Worm (Caenorhabditis elegans): Measurements from ENCODE around the gene pqn-35.

pqn-35 gene

ce11 chrII:4612694-4613093 is at the start of gene pqn-35:
TSS of gene pqn-35 (plus strand) at chrII:4612994.
- TF ChIP-seq W03F9.2 (tag; optimal IDR thresholded peaks at IDR 0.05) = no peak
- TF ChIP-seq him-1 (tag; optimal IDR thresholded peaks at IDR 0.05) = no peak
- TF ChIP-seq dao-5 (tag; optimal IDR thresholded peaks at IDR 0.05) = no peak

ce11 chrII:4565205-4565604 is 47.6 kb upstream of the pqn-35 start:
- TF ChIP-seq W03F9.2 (tag; optimal IDR thresholded peaks at IDR 0.05) = no peak
- TF ChIP-seq him-1 (tag; optimal IDR thresholded peaks at IDR 0.05) = no peak
- TF ChIP-seq dao-5 (tag; optimal IDR thresholded peaks at IDR 0.05) = no peak

ce11 chrII:4566237-4566636 is 46.6 kb upstream of the pqn-35 start:
- TF ChIP-seq dao-5 (tag; optimal IDR thresholded peaks at IDR 0.05) (no peak), him-1 (tag; optimal IDR thresholded peaks at IDR 0.05) (no peak), W03F9.2 (tag; optimal IDR thresholded peaks at IDR 0.05) (no peak)

ce11 chrII:4571112-4571511 is 41.7 kb upstream of the pqn-35 start:
- TF ChIP-seq W03F9.2 (tag; optimal IDR thresholded peaks at IDR 0.05) = no peak
- no peak for TF ChIP-seq dao-5 (tag; optimal IDR thresholded peaks at IDR 0.05)
- peak; percentile 16 for TF ChIP-seq him-1 (tag; optimal IDR thresholded peaks at IDR 0.05)

ce11 chrII:4571868-4572267 is 40.9 kb upstream of the pqn-35 start, which contains the start of gene vab-1:
TSS of gene vab-1 (plus strand) at chrII:4572000.
- TF ChIP-seq dao-5 (tag; optimal IDR thresholded peaks at IDR 0.05) (no peak), him-1 (tag; optimal IDR thresholded peaks at IDR 0.05) (no peak), W03F9.2 (tag; optimal IDR thresholded peaks at IDR 0.05) (no peak)

- TF ChIP-seq dao-5 (tag; optimal IDR thresholded peaks at IDR 0.05) (no peak), him-1 (tag; optimal IDR thresholded peaks at IDR 0.05) (no peak), W03F9.2 (tag; optimal IDR thresholded peaks at IDR 0.05) (no peak)
Measured at ce11 chrII:4572579-4572978, 40.2 kb upstream of the pqn-35 start.

ce11 chrII:4573084-4573483 is 39.7 kb upstream of the pqn-35 start:
- TF ChIP-seq W03F9.2 (tag; optimal IDR thresholded peaks at IDR 0.05) = no peak
- no peak for TF ChIP-seq him-1 (tag; optimal IDR thresholded peaks at IDR 0.05)
- TF ChIP-seq dao-5 (tag; optimal IDR thresholded peaks at IDR 0.05) = no peak

ce11 chrII:4574658-4575057 is 38.1 kb upstream of the pqn-35 start:
- no peak for TF ChIP-seq W03F9.2 (tag; optimal IDR thresholded peaks at IDR 0.05)
- TF ChIP-seq him-1 (tag; optimal IDR thresholded peaks at IDR 0.05) = no peak
- no peak for TF ChIP-seq dao-5 (tag; optimal IDR thresholded peaks at IDR 0.05)

ce11 chrII:4575579-4575978 is 37.2 kb upstream of the pqn-35 start:
- TF ChIP-seq W03F9.2 (tag; optimal IDR thresholded peaks at IDR 0.05) (no peak), him-1 (tag; optimal IDR thresholded peaks at IDR 0.05) (no peak), dao-5 (tag; optimal IDR thresholded peaks at IDR 0.05) (no peak)

- TF ChIP-seq him-1 (tag; optimal IDR thresholded peaks at IDR 0.05) (no peak), W03F9.2 (tag; optimal IDR thresholded peaks at IDR 0.05) (no peak), dao-5 (tag; optimal IDR thresholded peaks at IDR 0.05) (no peak)
Measured at ce11 chrII:4577391-4577790, 35.4 kb upstream of the pqn-35 start.

- TF ChIP-seq dao-5 (tag; optimal IDR thresholded peaks at IDR 0.05) (no peak), him-1 (tag; optimal IDR thresholded peaks at IDR 0.05) (no peak), W03F9.2 (tag; optimal IDR thresholded peaks at IDR 0.05) (no peak)
Measured at ce11 chrII:4579375-4579774, 33.4 kb upstream of the pqn-35 start.

ce11 chrII:4579920-4580474 is 32.8 kb upstream of the pqn-35 start:
- TF ChIP-seq dao-5 (tag; optimal IDR thresholded peaks at IDR 0.05) (no peak), him-1 (tag; optimal IDR thresholded peaks at IDR 0.05) (no peak), W03F9.2 (tag; optimal IDR thresholded peaks at IDR 0.05) (no peak)

- no peak for TF ChIP-seq him-1 (tag; optimal IDR thresholded peaks at IDR 0.05)
- no peak for TF ChIP-seq W03F9.2 (tag; optimal IDR thresholded peaks at IDR 0.05)
- no peak for TF ChIP-seq dao-5 (tag; optimal IDR thresholded peaks at IDR 0.05)
Measured at ce11 chrII:4581090-4581489, 31.7 kb upstream of the pqn-35 start.

ce11 chrII:4583203-4583912 is 29.4 kb upstream of the pqn-35 start:
- TF ChIP-seq him-1 (tag; optimal IDR thresholded peaks at IDR 0.05) = no peak
- no peak for TF ChIP-seq W03F9.2 (tag; optimal IDR thresholded peaks at IDR 0.05)
- no peak for TF ChIP-seq dao-5 (tag; optimal IDR thresholded peaks at IDR 0.05)

ce11 chrII:4584313-4584712 is 28.5 kb upstream of the pqn-35 start:
- TF ChIP-seq dao-5 (tag; optimal IDR thresholded peaks at IDR 0.05) = no peak
- TF ChIP-seq him-1 (tag; optimal IDR thresholded peaks at IDR 0.05) = no peak
- TF ChIP-seq W03F9.2 (tag; optimal IDR thresholded peaks at IDR 0.05) = no peak
